Fruit fly (Drosophila melanogaster): ENCODE results near the gene Idh.

The Idh gene

DNA sequence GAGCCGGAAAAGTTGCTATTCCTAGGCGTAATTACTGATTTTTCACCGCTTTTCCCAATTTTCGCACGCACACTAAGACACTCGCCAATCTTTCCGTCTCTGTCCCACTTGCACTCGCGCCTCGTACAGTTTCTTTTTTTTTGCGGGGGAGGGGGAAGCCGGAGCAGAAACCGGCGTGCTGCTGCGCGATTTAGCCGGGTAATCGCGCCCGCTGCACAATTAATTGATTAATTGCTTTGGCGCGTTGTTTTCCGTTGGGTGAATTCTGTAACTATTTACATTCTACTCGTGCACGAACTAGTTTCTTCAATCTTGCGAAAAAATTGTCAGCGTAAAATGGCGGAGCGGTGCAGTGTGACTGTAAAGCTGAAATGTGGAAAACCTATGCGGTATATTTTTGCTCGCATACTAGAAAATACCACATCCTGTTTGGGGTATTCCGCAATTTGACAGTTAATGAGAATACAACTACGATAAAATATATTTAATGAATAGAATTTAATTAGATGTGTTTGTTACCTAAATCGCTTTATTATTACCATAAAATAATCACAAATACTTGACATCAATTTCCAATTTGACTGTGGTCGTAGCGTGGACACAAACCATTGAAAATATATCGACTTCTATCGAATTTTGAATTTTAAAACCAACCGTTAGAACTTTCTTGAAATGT lies 45.4 kb downstream of the Idh start, which contains the start of gene Cpsf6:
Gene Cpsf6, minus strand, starts transcription at position 362 of the 676 bp plus-strand sequence.
- TF ChIP-seq CG15514 (GFP tag; optimal IDR thresholded peaks at IDR 0.05) (peak; percentile 80), prd (optimal IDR thresholded peaks at IDR 0.05) (no peak), prd (GFP tag; IDR thresholded peaks at IDR 0.05) (peak; percentile 74), grau (tag; optimal IDR thresholded peaks at IDR 0.05) (peak; percentile 75), cad (GFP tag; optimal IDR thresholded peaks at IDR 0.05) (no peak), kay (GFP tag; optimal IDR thresholded peaks at IDR 0.05) (peak; percentile 27), zen (tag; optimal IDR thresholded peaks at IDR 0.05) (peak; percentile 89), Dbx (GFP tag; IDR thresholded peaks at IDR 0.05) (0 out of 3 replicates have a peak, but pooled peaks have one; percentile 51), jumu (GFP tag; optimal IDR thresholded peaks at IDR 0.05) (no peak), disco-r (GFP tag; optimal IDR thresholded peaks at IDR 0.05) (no peak), CG7987 (GFP tag; optimal IDR thresholded peaks at IDR 0.05) (no peak), CG14860 (GFP tag; IDR thresholded peaks at IDR 0.05; ENCODE audit: partially characterized antibody) (no peak), CG42726 (GFP tag; IDR thresholded peaks at IDR 0.05; ENCODE audit: partially characterized antibody) (0 out of 2 replicates have a peak, but pooled peaks have one; percentile 18), CG1233 (GFP tag; optimal IDR thresholded peaks at IDR 0.05) (peak; percentile 33), gce (GFP tag; IDR thresholded peaks at IDR 0.05) (0 out of 3 replicates have a peak, but pooled peaks have one; percentile 19), CG13123 (GFP tag; optimal IDR thresholded peaks at IDR 0.05) (no peak), cas (GFP tag; IDR thresholded peaks at IDR 0.05) (peak; percentile 54; the same call in 1 of the 2 replicates), ase (GFP tag; IDR thresholded peaks at IDR 0.05) (peak; percentile 63; the same call in 2 of the 3 replicates), tup (GFP tag; optimal IDR thresholded peaks at IDR 0.05) (no peak), CG9797 (GFP tag; optimal IDR thresholded peaks at IDR 0.05) (peak; percentile 84), gro (GFP tag; optimal IDR thresholded peaks at IDR 0.05) (no peak), Dip2 (GFP tag; IDR thresholded peaks at IDR 0.05) (no peak), CG16815 (GFP tag; optimal IDR thresholded peaks at IDR 0.05) (peak; percentile 22), CG10321 (GFP tag; IDR thresholded peaks at IDR 0.05) (no peak), CG16813 (GFP tag; IDR thresholded peaks at IDR 0.05; ENCODE audit: partially characterized antibody) (0 out of 3 replicates have a peak, but pooled peaks have one; percentile 38), bowl (GFP tag; IDR thresholded peaks at IDR 0.05) (no peak), CG17568 (GFP tag; optimal IDR thresholded peaks at IDR 0.05) (peak; percentile 84), CG1603 (tag; optimal IDR thresholded peaks at IDR 0.05) (peak; percentile 87), CG5180 (GFP tag; optimal IDR thresholded peaks at IDR 0.05) (no peak), salm (tag; optimal IDR thresholded peaks at IDR 0.05) (no peak), ara (GFP tag; IDR thresholded peaks at IDR 0.05) (peak; percentile 18; the same call in 1 of the 2 replicates), nom (GFP tag; optimal IDR thresholded peaks at IDR 0.05) (peak; percentile 50), Dll (GFP tag; IDR thresholded peaks at IDR 0.05; ENCODE audit: partially characterized antibody) (0 out of 4 replicates have a peak, but pooled peaks have one; percentile 46), CG15696 (tag; optimal IDR thresholded peaks at IDR 0.05) (peak; percentile 74), gcm2 (GFP tag; optimal IDR thresholded peaks at IDR 0.05) (no peak), CG18599 (GFP tag; optimal IDR thresholded peaks at IDR 0.05) (peak; percentile 38), CG6654 (GFP tag; optimal IDR thresholded peaks at IDR 0.05) (no peak), CG4328 (GFP tag; optimal IDR thresholded peaks at IDR 0.05) (peak; percentile 42), crp (GFP tag; optimal IDR thresholded peaks at IDR 0.05) (peak in 1 of 2 experiments; percentile 7), usp (GFP tag; optimal IDR thresholded peaks at IDR 0.05) (no peak), Dref (GFP tag; IDR thresholded peaks at IDR 0.05) (peak; percentile 76), lov (optimal IDR thresholded peaks at IDR 0.05) (no peak), lov (GFP tag; IDR thresholded peaks at IDR 0.05) (no peak), CG13624 (GFP tag; optimal IDR thresholded peaks at IDR 0.05) (no peak), en (GFP tag; optimal IDR thresholded peaks at IDR 0.05) (no peak), CG15479 (GFP tag; optimal IDR thresholded peaks at IDR 0.05) (peak; percentile 13), CG7839 (tag; optimal IDR thresholded peaks at IDR 0.05) (peak; percentile 67), ATbp (GFP tag; optimal IDR thresholded peaks at IDR 0.05) (no peak), CG30403 (GFP tag; optimal IDR thresholded peaks at IDR 0.05) (peak; percentile 70)

Data from whole organism, embryonic.